Worm (Caenorhabditis elegans): ENCODE measurements around the gene lgc-32.

lgc-32 gene

DNA sequence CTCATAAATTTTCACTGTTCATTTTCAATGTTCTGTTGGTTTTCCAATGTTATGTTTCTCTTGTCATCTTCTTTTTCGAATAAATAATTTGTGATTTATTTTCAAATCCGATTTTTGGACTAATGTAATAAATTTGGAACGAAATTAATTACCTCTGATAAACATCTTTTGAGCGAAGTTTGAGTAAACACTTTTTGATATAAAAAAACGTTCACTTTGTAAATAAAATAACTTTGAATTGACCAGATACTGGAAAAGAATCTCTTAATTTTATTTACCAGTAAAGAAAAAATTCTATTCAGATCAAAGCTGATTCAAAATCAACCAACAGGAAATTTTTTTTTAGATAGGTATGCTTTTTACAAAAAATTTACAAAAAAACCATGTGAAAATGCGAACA lies at the start of gene lgc-32:
TSS of gene lgc-32 (plus strand) at position 301 of the 400 bp plus-strand sequence.
- TF ChIP-seq dpff-1 (tag; optimal IDR thresholded peaks at IDR 0.05) = no peak
- no peak for TF ChIP-seq tlf-1 (GFP tag; optimal IDR thresholded peaks at IDR 0.05)
- no peak for TF ChIP-seq tbp1 (GFP tag; optimal IDR thresholded peaks at IDR 0.05)
- no peak for TF ChIP-seq sptf-2 (GFP tag; optimal IDR thresholded peaks at IDR 0.05)
- no peak for TF ChIP-seq Y53G8AR.9 (GFP tag; conservative IDR thresholded peaks at IDR 0.05)
- no peak for TF ChIP-seq ztf-6 (GFP tag; IDR thresholded peaks at IDR 0.05)
- no peak for TF ChIP-seq ztf-3 (GFP tag; optimal IDR thresholded peaks at IDR 0.05)
- no peak for TF ChIP-seq F57A8.1 (GFP tag; optimal IDR thresholded peaks at IDR 0.05)
- no peak for TF ChIP-seq zfh-2 (GFP tag; conservative IDR thresholded peaks at IDR 0.05)
- no peak for TF ChIP-seq sea-2 (GFP tag; IDR thresholded peaks at IDR 0.05)
- TF ChIP-seq Y79H2A.3 (GFP tag; conservative IDR thresholded peaks at IDR 0.05) = no peak
- no peak for TF ChIP-seq Y53F4B.3 (GFP tag; IDR thresholded peaks at IDR 0.05)
- TF ChIP-seq ama-1 (optimal IDR thresholded peaks at IDR 0.05) = no peak
- no peak for TF ChIP-seq ama-1 (GFP tag; optimal IDR thresholded peaks at IDR 0.05)
- no peak for TF ChIP-seq ceh-91 (GFP tag; IDR thresholded peaks at IDR 0.05)
- no peak for TF ChIP-seq lir-1 (GFP tag; conservative IDR thresholded peaks at IDR 0.05)

DNA sequence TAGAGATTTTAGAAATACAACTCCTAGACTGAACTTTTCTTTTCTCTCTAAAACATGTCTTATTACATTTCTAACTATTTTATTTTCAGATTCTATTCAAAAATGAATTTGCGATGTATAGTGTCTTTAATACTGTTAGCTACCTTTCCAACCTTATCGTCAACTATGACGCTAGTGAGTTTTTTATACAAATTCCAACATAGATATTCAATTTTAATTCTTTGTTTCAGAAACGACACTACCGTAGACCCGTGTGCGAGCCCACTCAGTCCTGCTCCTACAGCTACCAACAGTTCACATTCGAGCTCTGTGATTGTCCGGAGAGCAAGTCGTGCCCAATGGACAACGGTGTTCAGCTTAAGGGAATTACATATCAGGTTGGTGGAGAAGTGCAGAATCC lies 42.8 kb upstream of the lgc-32 start, which contains the start of gene M6.4:
TSS of gene M6.4 (plus strand) at position 55 of the 400 bp plus-strand sequence.
- TF ChIP-seq B0035.1 (tag; optimal IDR thresholded peaks at IDR 0.05) (no peak), C06A6.2 (GFP tag; conservative IDR thresholded peaks at IDR 0.05) (no peak), rpc-1 (optimal IDR thresholded peaks at IDR 0.05) (no peak), rpc-1 (tag; optimal IDR thresholded peaks at IDR 0.05) (no peak)

DNA sequence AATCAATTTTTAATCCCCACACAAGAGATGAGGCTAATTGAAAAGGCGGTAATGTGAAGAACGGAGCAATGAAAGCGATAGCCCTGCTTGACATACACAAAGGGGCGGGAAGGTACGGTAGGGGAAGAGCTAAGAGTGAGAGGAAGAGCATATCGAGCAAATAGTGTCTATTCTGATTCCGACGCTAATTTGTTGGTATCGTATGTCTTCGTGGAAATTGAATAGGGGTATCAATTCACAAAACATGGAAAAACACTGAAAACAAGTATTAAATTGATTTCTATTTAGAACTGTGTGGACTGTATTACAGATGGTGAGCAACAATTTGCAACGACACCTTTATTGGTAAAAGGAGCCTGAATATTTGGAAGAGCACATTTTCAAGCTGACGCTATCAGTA lies 35.0 kb upstream of the lgc-32 start, which contains the start of gene pha-2:
TSS of gene pha-2 (minus strand) at position 101 of the 400 bp plus-strand sequence.
- TF ChIP-seq lag-1 (GFP tag; IDR thresholded peaks at IDR 0.05) (no peak), F49E8.2 (tag; optimal IDR thresholded peaks at IDR 0.05; ENCODE audit: insufficient read depth) (no peak), T26A5.8 (tag; optimal IDR thresholded peaks at IDR 0.05) (no peak), cebp-1 (GFP tag; IDR thresholded peaks at IDR 0.05) (no peak), cebp-1 (tag; optimal IDR thresholded peaks at IDR 0.05) (no peak), ceh-58 (GFP tag; IDR thresholded peaks at IDR 0.05) (no peak), C17E4.6 (GFP tag; IDR thresholded peaks at IDR 0.05) (no peak)

DNA sequence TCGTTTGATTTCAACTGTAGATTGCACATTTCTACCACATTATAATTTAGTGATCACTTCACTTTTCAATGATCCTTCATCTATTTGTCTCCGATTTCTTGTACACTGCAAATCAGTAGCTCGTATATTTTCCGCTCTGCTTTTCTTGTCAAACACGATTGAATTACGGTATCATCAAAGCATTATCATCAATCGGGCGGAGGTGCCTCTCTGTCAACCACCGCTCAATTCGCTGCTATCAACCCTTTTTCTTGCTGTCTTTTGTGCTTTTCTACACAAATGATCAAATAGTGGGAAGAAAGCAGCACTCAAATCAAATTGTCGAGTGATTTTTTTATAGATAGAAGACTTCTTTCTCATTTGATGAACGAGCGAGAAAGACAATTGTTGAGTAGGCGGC lies 34.3 kb upstream of the lgc-32 start:
- TF ChIP-seq let-607 (tag; optimal IDR thresholded peaks at IDR 0.05) (peak in 1 of 2 experiments; percentile 8), nhr-80 (tag; optimal IDR thresholded peaks at IDR 0.05) (peak; percentile 89), ets-4 (GFP tag; optimal IDR thresholded peaks at IDR 0.05) (peak; percentile 16), K11D2.4 (GFP tag; IDR thresholded peaks at IDR 0.05) (no peak), ceh-79 (tag; optimal IDR thresholded peaks at IDR 0.05) (no peak)

DNA sequence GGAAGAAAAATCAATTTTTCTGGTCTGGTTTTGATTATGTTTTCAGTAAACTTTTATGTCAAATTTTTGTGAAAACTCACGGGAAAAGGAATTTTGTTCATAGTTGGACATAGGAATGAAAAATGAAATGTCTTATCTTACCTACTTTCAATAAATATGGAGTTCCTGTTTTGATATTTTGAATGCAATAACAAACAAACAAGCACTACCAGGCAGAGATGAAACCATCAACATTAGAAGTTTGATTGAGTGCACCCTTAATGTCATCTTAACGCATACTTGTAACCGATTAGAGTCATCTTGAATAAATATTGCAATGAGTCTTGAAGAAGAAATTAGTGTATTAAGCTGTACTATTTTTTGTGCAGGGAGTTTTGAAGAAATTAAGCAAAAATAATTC lies 30.5 kb upstream of the lgc-32 start, which contains the start of gene M6.11:
TSS of gene M6.11 (minus strand) at position 101 of the 400 bp plus-strand sequence.
- TF ChIP-seq cebp-1 (GFP tag; IDR thresholded peaks at IDR 0.05) = no peak
- TF ChIP-seq cebp-1 (tag; optimal IDR thresholded peaks at IDR 0.05) = no peak
- TF ChIP-seq ama-1 (optimal IDR thresholded peaks at IDR 0.05) = no peak
- no peak for TF ChIP-seq ama-1 (GFP tag; optimal IDR thresholded peaks at IDR 0.05)
- TF ChIP-seq rec-8 (tag; optimal IDR thresholded peaks at IDR 0.05) = no peak

All from whole organism, young adult.